Fruit fly (Drosophila melanogaster) whole organism, prepupa: ENCODE results near the gene Sumo.

Experiments
- Blimp-1 ChIP-seq: fragments of 200-800 bp; sonication (Bioruptor generic); optimal IDR thresholded peaks from 3 replicates; lab custom pipeline; 2017; ENCODE audit warnings: missing biosample characterization, missing genetic modification characterization, mild to moderate bottlenecking, moderate library complexity, missing genetic modification reagents
- CG10631 ChIP-seq: fragments of 200-800 bp; sonication (Bioruptor generic); optimal IDR thresholded peaks from 2 replicates; lab custom pipeline; 2016; ENCODE audit warnings: missing biosample characterization, missing genetic modification characterization
- CG10669 ChIP-seq: fragments of 200-800 bp; sonication (Bioruptor generic); optimal IDR thresholded peaks from 3 replicates; lab custom pipeline; 2018; ENCODE audit warnings: missing biosample characterization, mild to moderate bottlenecking, missing genetic modification characterization, moderate library complexity
- CG11294 ChIP-seq: fragments of 200-800 bp; sonication (Bioruptor generic); IDR thresholded peaks from 2 replicates; pipeline ENCODE4 v1.3.6; 2022; ENCODE audit warnings: missing biosample characterization, missing genetic modification characterization
- CG11902 ChIP-seq: fragments of 200-800 bp; sonication (Bioruptor generic); optimal IDR thresholded peaks from 3 replicates; lab custom pipeline; 2016; ENCODE audit warnings: missing biosample characterization, missing genetic modification characterization
- CG15336 ChIP-seq: fragments of 200-800 bp; sonication (Bioruptor generic); IDR thresholded peaks from 2 replicates; pipeline ENCODE4 v1.3.6; 2022; ENCODE audit warnings: missing biosample characterization, missing genetic modification characterization
- CG1621 ChIP-seq: fragments of 200-800 bp; sonication (Bioruptor generic); optimal IDR thresholded peaks from 3 replicates; lab custom pipeline; 2018; ENCODE audit warnings: missing biosample characterization, mild to moderate bottlenecking, missing genetic modification characterization
- CG16779 ChIP-seq: fragments of 200-800 bp; sonication (Bioruptor generic); optimal IDR thresholded peaks from 3 replicates; lab custom pipeline; 2017; ENCODE audit warnings: missing biosample characterization, mild to moderate bottlenecking, missing genetic modification characterization
- CG32006 ChIP-seq: fragments of 200-800 bp; sonication (Bioruptor generic); optimal IDR thresholded peaks from 3 replicates; lab custom pipeline; 2017; ENCODE audit warnings: missing biosample characterization, mild to moderate bottlenecking, missing genetic modification characterization
- CG34406 ChIP-seq: fragments of 200-800 bp; sonication (Bioruptor generic); optimal IDR thresholded peaks from 3 replicates; lab custom pipeline; 2016; ENCODE audit warnings: missing biosample characterization, missing genetic modification characterization
- CG6163 ChIP-seq: fragments of 200-800 bp; sonication (Bioruptor generic); IDR thresholded peaks from 3 replicates; pipeline ENCODE4 v1.3.6; 2022; ENCODE audit warnings: missing biosample characterization, missing genetic modification characterization
- CG6792 ChIP-seq: fragments of 200-800 bp; sonication (Bioruptor generic); optimal IDR thresholded peaks from 3 replicates; lab custom pipeline; 2016; ENCODE audit warnings: missing biosample characterization, missing genetic modification characterization
- CG6854 ChIP-seq: fragments of 200-800 bp; sonication (Bioruptor generic); optimal IDR thresholded peaks from 2 replicates; lab custom pipeline; 2017; ENCODE audit warnings: missing biosample characterization, mild to moderate bottlenecking, missing genetic modification characterization
- CG7368 ChIP-seq: fragments of 200-800 bp; sonication (Bioruptor generic); optimal IDR thresholded peaks from 3 replicates; lab custom pipeline; 2016; ENCODE audit warnings: missing biosample characterization, missing genetic modification characterization
- CG8119 ChIP-seq: fragments of 200-800 bp; sonication (Bioruptor generic); IDR thresholded peaks from 3 replicates; pipeline ENCODE4 v1.3.6; 2022; ENCODE audit warnings: missing biosample characterization, missing genetic modification characterization
- Eip78C ChIP-seq: fragments of 200-800 bp; sonication (Bioruptor generic); peaks from one replicate; lab custom pipeline; 2016; ENCODE audit warnings: missing biosample characterization, missing genetic modification characterization
- Ets21C ChIP-seq: fragments of 200-800 bp; sonication (Bioruptor generic); optimal IDR thresholded peaks from 3 replicates; lab custom pipeline; 2016; ENCODE audit warnings: missing biosample characterization, missing genetic modification characterization
- Ets96B ChIP-seq: fragments of 200-800 bp; optimal IDR thresholded peaks from 2 replicates; lab custom pipeline; 2019; ENCODE audit warnings: missing biosample characterization, mild to moderate bottlenecking, missing genetic modification characterization, moderate library complexity
- Gug ChIP-seq: fragments of 200-800 bp; sonication (Bioruptor generic); IDR thresholded peaks from 2 replicates; pipeline ENCODE4 v1.3.6; 2022; ENCODE audit warnings: missing biosample characterization, missing genetic modification characterization
- Hr38 ChIP-seq: sonication (Bioruptor generic); optimal IDR thresholded peaks from 2 replicates; lab custom pipeline; 2016; ENCODE audit warnings: missing biosample characterization, missing genetic modification characterization
- Hr39 ChIP-seq: fragments of 200-800 bp; sonication (Bioruptor generic); optimal IDR thresholded peaks from 2 replicates; lab custom pipeline; 2016; ENCODE audit warnings: missing biosample characterization, missing genetic modification characterization
- Met ChIP-seq: fragments of 200-800 bp; sonication (Bioruptor generic); optimal IDR thresholded peaks from 3 replicates; lab custom pipeline; 2016; ENCODE audit warnings: missing biosample characterization, missing genetic modification characterization
- OdsH ChIP-seq: fragments of 200-800 bp; sonication (Bioruptor generic); optimal IDR thresholded peaks from 3 replicates; lab custom pipeline; 2016; ENCODE audit warnings: missing biosample characterization, missing genetic modification characterization
- Smox ChIP-seq: fragments of 200-800 bp; sonication (Bioruptor generic); optimal IDR thresholded peaks from 3 replicates; lab custom pipeline; 2016; ENCODE audit warnings: missing biosample characterization, missing genetic modification characterization
- Sox15 ChIP-seq: fragments of 200-800 bp; sonication (Bioruptor generic); optimal IDR thresholded peaks from 3 replicates; lab custom pipeline; 2016; ENCODE audit warnings: missing biosample characterization, missing genetic modification characterization
- achi ChIP-seq: fragments of 200-800 bp; sonication (Bioruptor generic); optimal IDR thresholded peaks from 3 replicates; lab custom pipeline; 2016; ENCODE audit warnings: missing biosample characterization, missing genetic modification characterization
- acj6 ChIP-seq: fragments of 200-800 bp; sonication (Bioruptor generic); optimal IDR thresholded peaks from 3 replicates; lab custom pipeline; 2016; ENCODE audit warnings: missing biosample characterization, missing genetic modification characterization
- cyc ChIP-seq: fragments of 200-800 bp; sonication (Bioruptor generic); optimal IDR thresholded peaks from 3 replicates; lab custom pipeline; 2016; ENCODE audit warnings: missing biosample characterization, missing genetic modification characterization
- dac ChIP-seq: fragments of 200-800 bp; sonication (Bioruptor generic); optimal IDR thresholded peaks from 2 replicates; lab custom pipeline; 2017; ENCODE audit warnings: missing biosample characterization, mild to moderate bottlenecking, missing genetic modification characterization
- dsx ChIP-seq: fragments of 200-800 bp; optimal IDR thresholded peaks from 3 replicates; lab custom pipeline; 2019; ENCODE audit warnings: missing biosample characterization, mild to moderate bottlenecking, missing genetic modification characterization, moderate library complexity; ENCODE audit not compliant: poor library complexity, severe bottlenecking
- eg ChIP-seq: fragments of 200-800 bp; sonication (Bioruptor generic); IDR thresholded peaks from 3 replicates; pipeline ENCODE4 v1.3.6; 2022; ENCODE audit warnings: missing biosample characterization, missing genetic modification characterization
- fd59A ChIP-seq: fragments of 200-800 bp; sonication (Bioruptor generic); optimal IDR thresholded peaks from 2 replicates; lab custom pipeline; 2017; ENCODE audit warnings: missing biosample characterization, mild to moderate bottlenecking, missing genetic modification characterization, missing genetic modification reagents
- fd85E ChIP-seq: fragments of 200-800 bp; sonication (Bioruptor generic); optimal IDR thresholded peaks from 3 replicates; lab custom pipeline; 2016; ENCODE audit warnings: missing biosample characterization, missing genetic modification characterization
- lz ChIP-seq: fragments of 200-800 bp; sonication (Bioruptor generic); optimal IDR thresholded peaks from 3 replicates; lab custom pipeline; 2016; ENCODE audit warnings: missing biosample characterization, missing genetic modification characterization
- net ChIP-seq: fragments of 200-800 bp; sonication (Bioruptor generic); optimal IDR thresholded peaks from 3 replicates; lab custom pipeline; 2016; ENCODE audit warnings: missing biosample characterization, missing genetic modification characterization
- pdm3 ChIP-seq: fragments of 200-800 bp; sonication (Bioruptor generic); optimal IDR thresholded peaks from 3 replicates; lab custom pipeline; 2016; ENCODE audit warnings: missing biosample characterization, missing genetic modification characterization
- spab ChIP-seq: fragments of 200-800 bp; sonication (Bioruptor generic); optimal IDR thresholded peaks from 2 replicates; lab custom pipeline; 2017; ENCODE audit warnings: missing biosample characterization, mild to moderate bottlenecking, missing genetic modification characterization, missing genetic modification reagents
- ss ChIP-seq, 2 experiments: fragments of 200-800 bp; sonication (Bioruptor generic); optimal IDR thresholded peaks; 2 replicates in 1 of 2; 3 replicates in 1 of 2; lab custom pipeline; 2017 to 2018; ENCODE audit warnings: mild to moderate bottlenecking in 2 of 2, missing biosample characterization in 2 of 2, missing genetic modification characterization in 2 of 2, moderate library complexity in 1 of 2
- svp ChIP-seq: fragments of 200-800 bp; sonication (Bioruptor generic); peaks from one replicate; lab custom pipeline; 2016; ENCODE audit warnings: missing biosample characterization, missing genetic modification characterization
- topi ChIP-seq: fragments of 200-800 bp; sonication (Bioruptor generic); optimal IDR thresholded peaks from 3 replicates; lab custom pipeline; 2016; ENCODE audit warnings: missing biosample characterization, missing genetic modification characterization
- vri ChIP-seq: fragments of 200-800 bp; sonication (Bioruptor generic); optimal IDR thresholded peaks from 3 replicates; lab custom pipeline; 2016; ENCODE audit warnings: missing biosample characterization, mild to moderate bottlenecking, missing genetic modification characterization

The Sumo gene

dm6 chr2L:7009807-7010470, 42.5 kb upstream of the Sumo start, which contains the start of gene uif (continued):
- no peak for TF ChIP-seq pdm3 (GFP tag; lab: Kevin White, UChicago)
- peak; percentile 46 to 51 for TF ChIP-seq ss (GFP tag; optimal IDR thresholded peaks at IDR 0.05; lab: Kevin White, UChicago)
- TF ChIP-seq net (GFP tag; lab: Kevin White, UChicago): peak; percentile 33
- TF ChIP-seq Hr38 (GFP tag; lab: Kevin White, UChicago): no peak
- no peak for TF ChIP-seq CG10631
- TF ChIP-seq Met (GFP tag; lab: Kevin White, UChicago): no peak
- no peak for TF ChIP-seq lz (GFP tag; lab: Kevin White, UChicago)
- no peak for TF ChIP-seq CG11294
- TF ChIP-seq CG32006: no peak
- TF ChIP-seq CG6854 (GFP tag; lab: Kevin White, UChicago): no peak
- peak; percentile 40; the same call in 1 of the 2 replicates for TF ChIP-seq CG15336 (GFP tag; lab: Robert Waterston, UW)
- TF ChIP-seq fd59A: no peak

- TF ChIP-seq dac (GFP tag; lab: Kevin White, UChicago) (no peak), eg (GFP tag; lab: Robert Waterston, UW) (no peak), vri (no peak), topi (GFP tag; lab: Kevin White, UChicago) (no peak), CG1621 (tag; lab: Kevin White, UChicago) (no peak), Smox (no peak), CG6854 (GFP tag; lab: Kevin White, UChicago) (no peak), achi (GFP tag; lab: Kevin White, UChicago) (no peak)
Observed at dm6 chr2L:7007564-7007963, 40.1 kb upstream of the Sumo start.

dm6 chr2L:7005489-7005888, 38.0 kb upstream of the Sumo start:
- TF ChIP-seq CG10669 (GFP tag; lab: Kevin White, UChicago): no peak
- TF ChIP-seq CG6792 (GFP tag; lab: Kevin White, UChicago): no peak
- peak; percentile 21 for TF ChIP-seq Eip78C (GFP tag; lab: Kevin White, UChicago)
- TF ChIP-seq acj6 (GFP tag; lab: Kevin White, UChicago): no peak
- no peak for TF ChIP-seq fd85E (GFP tag; lab: Kevin White, UChicago)

- TF ChIP-seq Eip78C (GFP tag; lab: Kevin White, UChicago) (peak; percentile 7), Blimp-1 (GFP tag; lab: Kevin White, UChicago) (peak; percentile 27), CG15336 (GFP tag; lab: Robert Waterston, UW) (no peak), svp (GFP tag; lab: Kevin White, UChicago) (peak; percentile 49)
Observed at dm6 chr2L:7004304-7004703, 36.9 kb upstream of the Sumo start.

- TF ChIP-seq CG32006 (no peak), spab (GFP tag; lab: Kevin White, UChicago) (no peak), CG7368 (GFP tag; lab: Kevin White, UChicago) (no peak), CG8119 (GFP tag; lab: Robert Waterston, UW) (no peak), eg (GFP tag; lab: Robert Waterston, UW) (0 out of 3 replicates have a peak, but pooled peaks have one; percentile 6)
Observed at dm6 chr2L:6998736-6999135, 31.3 kb upstream of the Sumo start.

- no peak for TF ChIP-seq vri
- TF ChIP-seq Gug (GFP tag; lab: Robert Waterston, UW): peak; percentile 63
- peak; percentile 12 for TF ChIP-seq Smox
- TF ChIP-seq cyc: peak; percentile 27
- peak; percentile 88 for TF ChIP-seq CG6163 (GFP tag; lab: Robert Waterston, UW)
- peak; percentile 37; the same call in 1 of the 2 replicates for TF ChIP-seq CG11294
- peak; percentile 36 for TF ChIP-seq CG34406
- peak; percentile 77 for TF ChIP-seq net (GFP tag; lab: Kevin White, UChicago)
- TF ChIP-seq Hr38 (GFP tag; lab: Kevin White, UChicago): no peak
- peak; percentile 48 for TF ChIP-seq CG11902 (GFP tag; lab: Kevin White, UChicago)
- peak; percentile 91 for TF ChIP-seq Eip78C (GFP tag; lab: Kevin White, UChicago)
- TF ChIP-seq CG6792 (GFP tag; lab: Kevin White, UChicago): peak; percentile 66
- peak; percentile 61 to 75 for TF ChIP-seq ss (GFP tag; optimal IDR thresholded peaks at IDR 0.05; lab: Kevin White, UChicago)
- TF ChIP-seq Ets96B (tag; lab: Kevin White, UChicago): peak; percentile 76
- TF ChIP-seq CG16779 (tag; lab: Kevin White, UChicago): peak; percentile 44
- TF ChIP-seq Ets21C: no peak
- peak; percentile 20 for TF ChIP-seq Sox15 (GFP tag; lab: Kevin White, UChicago)
- peak; percentile 20 for TF ChIP-seq Hr39 (GFP tag; lab: Kevin White, UChicago)
- TF ChIP-seq OdsH (GFP tag; lab: Kevin White, UChicago): peak; percentile 66
- peak; percentile 64 for TF ChIP-seq dsx (GFP tag; lab: Kevin White, UChicago)
- TF ChIP-seq CG32006: peak; percentile 76
Observed at dm6 chr2L:6991085-6991484, 23.6 kb upstream of the Sumo start.
